Worm (Caenorhabditis elegans) whole organism, late embryonic: ENCODE data around the gene H14E04.2.

Experiments used
- F13H6.1 ChIP-seq: sonication (generic microtip); optimal IDR thresholded peaks from 2 replicates; lab custom pipeline; 2016; ENCODE audit warnings: missing genetic modification characterization, missing compliant biosample characterization
- fkh-10 ChIP-seq: fragments of 150-350 bp; optimal IDR thresholded peaks from 2 replicates; lab custom pipeline; 2014; ENCODE audit warnings: missing biosample characterization, missing genetic modification reagents, missing genetic modification characterization
- nhr-11 ChIP-seq: fragments of 150-350 bp; optimal IDR thresholded peaks from 2 replicates; lab custom pipeline; 2014; ENCODE audit warnings: missing biosample characterization, missing genetic modification characterization
- pha-2 ChIP-seq: sonication (generic microtip); optimal IDR thresholded peaks from 2 replicates; lab custom pipeline; 2017; ENCODE audit warnings: mild to moderate bottlenecking, missing genetic modification characterization, missing compliant biosample characterization
- pha-4 ChIP-seq: fragments of 150-350 bp; optimal IDR thresholded peaks from 2 replicates; lab custom pipeline; 2018; ENCODE audit warnings: missing biosample characterization, missing genetic modification reagents, missing genetic modification characterization

- no peak for TF ChIP-seq fkh-10
- no peak for TF ChIP-seq F13H6.1 (tag; lab: Kevin White, UChicago)
- no peak for TF ChIP-seq pha-2 (tag; lab: Kevin White, UChicago)
- TF ChIP-seq nhr-11 = no peak
- TF ChIP-seq pha-4 (tag; lab: Kevin White, UChicago) = no peak
Observed at ce11 chrIII:2328612-2329011, 47.4 kb upstream of the H14E04.2 start.
